Worm (Caenorhabditis elegans): ENCODE results near the gene cnc-3.

DNA sequence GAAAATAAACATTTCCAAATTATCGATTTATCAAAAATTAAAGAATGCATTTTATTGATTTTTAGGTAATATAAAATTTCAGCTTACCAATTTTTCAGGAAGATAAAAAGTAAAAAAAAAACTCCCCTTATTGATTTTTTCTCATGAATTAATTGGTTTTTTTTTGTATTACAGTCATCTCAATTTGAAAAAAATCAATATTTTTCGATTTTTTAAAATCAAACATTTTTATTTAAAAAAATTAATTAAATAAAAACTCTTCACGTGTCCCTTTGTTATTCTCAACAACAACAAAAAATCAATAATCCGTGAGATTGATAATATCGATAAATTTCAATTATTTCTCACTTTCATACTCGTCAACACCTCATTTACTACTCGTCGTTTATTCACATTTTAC is 47.5 kb downstream of the cnc-3 start, which contains the start of gene C38C3.3:
- TF ChIP-seq ZK546.5 (tag; optimal IDR thresholded peaks at IDR 0.05), result no peak
- TF ChIP-seq ceh-9 (tag; optimal IDR thresholded peaks at IDR 0.05), result no peak
- no peak for TF ChIP-seq fkh-2 (tag; optimal IDR thresholded peaks at IDR 0.05)
